Worm (Caenorhabditis elegans) whole organism, L2 larva: ENCODE results near the gene H14N18.4.
"Not testable (repeated sequence)": the region's sequence is repeated elsewhere in the genome, so short reads cannot be mapped to it uniquely, and the experiment has no call there.

Experiments
- aly-2 ChIP-seq: fragments of 150-350 bp; optimal IDR thresholded peaks from 2 replicates; lab custom pipeline; 2014; ENCODE audit warnings: missing biosample characterization, missing genetic modification characterization
- ama-1 ChIP-seq: fragments of 150-350 bp; optimal IDR thresholded peaks from 2 replicates; lab custom pipeline; 2018; ENCODE audit warnings: inconsistent platforms
- ceh-16 ChIP-seq: fragments of 150-350 bp; optimal IDR thresholded peaks from 2 replicates; lab custom pipeline; 2014; ENCODE audit warnings: missing biosample characterization, missing genetic modification characterization
- ceh-82 ChIP-seq: fragments of 150-350 bp; optimal IDR thresholded peaks from 2 replicates; lab custom pipeline; 2014; ENCODE audit warnings: missing biosample characterization, missing genetic modification characterization
- egl-27 ChIP-seq: sonication (generic microtip); optimal IDR thresholded peaks from 3 replicates; lab custom pipeline; 2017; ENCODE audit warnings: missing biosample characterization, missing genetic modification reagents, missing genetic modification characterization
- skn-1 ChIP-seq: sonication (generic microtip); optimal IDR thresholded peaks from 2 replicates; lab custom pipeline; 2017; ENCODE audit warnings: missing biosample characterization, missing genetic modification characterization
- unc-39 ChIP-seq: fragments of 150-350 bp; optimal IDR thresholded peaks from 2 replicates; lab custom pipeline; 2014; ENCODE audit warnings: missing biosample characterization, missing genetic modification characterization
- unc-62 ChIP-seq: fragments of 150-350 bp; optimal IDR thresholded peaks from 2 replicates; lab custom pipeline; 2014; ENCODE audit warnings: missing biosample characterization, missing genetic modification reagents, missing genetic modification characterization
- zag-1 ChIP-seq: fragments of 150-350 bp; optimal IDR thresholded peaks from 2 replicates; lab custom pipeline; 2014; ENCODE audit warnings: missing biosample characterization, missing genetic modification characterization
- ztf-11 ChIP-seq: sonication (generic microtip); optimal IDR thresholded peaks from 2 replicates; lab custom pipeline; 2017; ENCODE audit warnings: missing biosample characterization, missing genetic modification characterization

- not testable (repeated sequence) for TF ChIP-seq egl-27; aly-2 (tag; lab: Kevin White, UChicago); skn-1 (tag; lab: Kevin White, UChicago); unc-39 (tag; lab: Kevin White, UChicago); ceh-82 (tag; lab: Kevin White, UChicago); zag-1 (tag; lab: Kevin White, UChicago); ama-1 (lab: Kevin White, UChicago); unc-62 (GFP tag; lab: Kevin White, UChicago); ceh-16; ztf-11
Measured at ce11 chrV:8897942-8898419, 30.8 kb downstream of the H14N18.4 start, which contains the start of the genes his-17 and his-18.
